Worm (Caenorhabditis elegans): Measurements from ENCODE around the gene F09A5.3.

- TF ChIP-seq klf-2 (GFP tag; conservative IDR thresholded peaks at IDR 0.05) (no peak), flt-1 (GFP tag; IDR thresholded peaks at IDR 0.05) (no peak), med-1 (GFP tag; optimal IDR thresholded peaks at IDR 0.05; ENCODE audit: insufficient read depth) (no peak), tab-1 (GFP tag; IDR thresholded peaks at IDR 0.05) (no peak), ref-1 (GFP tag; conservative IDR thresholded peaks at IDR 0.05) (no peak)
Observed at ce11 chrX:13119900-13120299, 21.5 kb upstream of the F09A5.3 start.

All from whole organism, midembryonic.